Worm (Caenorhabditis elegans) whole organism, L4 larva: Measurements from ENCODE around the gene pgm-2.

ENCODE experiments used
- ZK546.5 ChIP-seq, 2 experiments: sonication (generic microtip); optimal IDR thresholded peaks; 2 replicates each; lab custom pipeline; 2017; ENCODE audit warnings: missing biosample characterization in 2 of 2, missing genetic modification characterization in 2 of 2
- daf-8 ChIP-seq: fragments of 200-800 bp; sonication (Bioruptor generic); IDR thresholded peaks from 2 replicates; pipeline ENCODE4 v1.3.6; 2022; ENCODE audit warnings: missing genetic modification characterization, missing compliant biosample characterization
- egl-27 ChIP-seq: sonication (generic microtip); optimal IDR thresholded peaks from 3 replicates; lab custom pipeline; 2017; ENCODE audit warnings: missing biosample characterization, missing genetic modification reagents, missing genetic modification characterization
- fkh-10 ChIP-seq: fragments of 150-350 bp; optimal IDR thresholded peaks from 2 replicates; lab custom pipeline; 2014; ENCODE audit warnings: missing biosample characterization, missing genetic modification reagents, missing genetic modification characterization
- fos-1 ChIP-seq: fragments of 150-350 bp; optimal IDR thresholded peaks from 2 replicates; lab custom pipeline; 2014; ENCODE audit warnings: missing biosample characterization, missing genetic modification characterization
- nhr-42 ChIP-seq: fragments of 200-800 bp; sonication (Bioruptor generic); IDR thresholded peaks from 2 replicates; pipeline ENCODE4 v1.3.6; 2022; ENCODE audit warnings: missing genetic modification characterization, missing compliant biosample characterization
- pha-4 ChIP-seq, 2 experiments: fragments of 150-350 bp in 1 of 2; fragments of 200-800 bp in 1 of 2; sonication (Bioruptor generic) in 1 of 2; IDR thresholded peaks in 1 of 2; optimal IDR thresholded peaks in 1 of 2; 2 replicates each; pipeline versions ENCODE4 v1.3.6 to Lab custom; 2014 to 2022; ENCODE audit warnings: missing genetic modification characterization in 2 of 2, missing genetic modification reagents in 2 of 2, missing biosample characterization in 1 of 2, missing compliant biosample characterization in 1 of 2
- snpc-4 ChIP-seq: fragments of 150-350 bp; optimal IDR thresholded peaks from 2 replicates; lab custom pipeline; 2014; ENCODE audit warnings: missing biosample characterization, missing genetic modification characterization
- unc-130 ChIP-seq: sonication (generic microtip); optimal IDR thresholded peaks from 2 replicates; lab custom pipeline; 2016; ENCODE audit warnings: missing genetic modification reagents, missing genetic modification characterization, missing compliant biosample characterization
- unc-39 ChIP-seq: sonication (generic microtip); optimal IDR thresholded peaks from 2 replicates; lab custom pipeline; 2017; ENCODE audit warnings: missing biosample characterization, missing genetic modification characterization
- zag-1 ChIP-seq: fragments of 150-350 bp; optimal IDR thresholded peaks from 2 replicates; lab custom pipeline; 2014; ENCODE audit warnings: missing biosample characterization, missing genetic modification characterization

DNA sequence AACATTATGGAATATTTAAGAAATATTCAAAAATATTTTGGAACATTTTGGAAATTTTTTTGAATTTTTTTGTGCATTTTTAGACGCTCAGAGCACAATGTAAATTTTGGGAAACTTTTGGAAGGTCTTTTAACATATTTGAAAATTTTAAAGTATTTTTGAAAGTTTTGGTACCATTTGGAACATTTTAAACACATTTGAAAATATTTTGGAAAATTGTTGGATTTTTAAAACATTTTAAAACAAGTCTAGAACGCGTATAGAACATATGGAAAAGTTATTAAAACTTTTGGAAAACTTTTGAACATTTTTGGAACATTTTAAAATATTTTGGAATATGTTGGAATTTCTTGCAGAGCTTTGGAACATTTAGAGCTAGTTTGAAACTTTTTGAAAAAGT, 34.6 kb downstream of the pgm-2 start, which contains the start of gene sdz-20:
- TF ChIP-seq zag-1 = no peak
- TF ChIP-seq snpc-4 = no peak
- TF ChIP-seq ZK546.5 (tag; optimal IDR thresholded peaks at IDR 0.05; lab: Kevin White, UChicago) = no peak
- no peak for TF ChIP-seq pha-4 (GFP tag; IDR thresholded peaks at IDR 0.05; lab: Robert Waterston, UW)
- no peak for TF ChIP-seq pha-4 (tag; optimal IDR thresholded peaks at IDR 0.05; lab: Kevin White, UChicago)
- no peak for TF ChIP-seq fkh-10
- no peak for TF ChIP-seq nhr-42 (GFP tag; lab: Robert Waterston, UW)
- no peak for TF ChIP-seq egl-27 (tag; lab: Kevin White, UChicago)
- TF ChIP-seq fos-1 = no peak
- no peak for TF ChIP-seq daf-8 (GFP tag; lab: Robert Waterston, UW)
- no peak for TF ChIP-seq unc-130 (GFP tag; lab: Kevin White, UChicago)
- no peak for TF ChIP-seq unc-39 (tag; lab: Kevin White, UChicago)
